Worm (Caenorhabditis elegans) whole organism, L2 larva: ENCODE measurements around the gene lido-11.

Experiments used
- C34F6.9 ChIP-seq: fragments of 150-350 bp; optimal IDR thresholded peaks from 2 replicates; lab custom pipeline; 2014; ENCODE audit warnings: missing biosample characterization, missing genetic modification characterization
- F13H6.1 ChIP-seq: sonication (generic microtip); optimal IDR thresholded peaks from 2 replicates; lab custom pipeline; 2016; ENCODE audit warnings: missing genetic modification characterization, missing compliant biosample characterization
- Y55F3AM.14 ChIP-seq: fragments of 200-800 bp; sonication (Bioruptor generic); optimal IDR thresholded peaks from 2 replicates; lab custom pipeline; 2018; ENCODE audit warnings: mild to moderate bottlenecking, missing genetic modification characterization, missing compliant biosample characterization
- ZK546.5 ChIP-seq: sonication (generic microtip); optimal IDR thresholded peaks from 2 replicates; lab custom pipeline; 2017; ENCODE audit warnings: missing biosample characterization, missing genetic modification characterization
- alr-1 ChIP-seq: fragments of 150-350 bp; optimal IDR thresholded peaks from 2 replicates; lab custom pipeline; 2014; ENCODE audit warnings: missing biosample characterization, missing genetic modification characterization
- aly-2 ChIP-seq: fragments of 150-350 bp; optimal IDR thresholded peaks from 2 replicates; lab custom pipeline; 2014; ENCODE audit warnings: missing biosample characterization, missing genetic modification characterization
- blmp-1 ChIP-seq: sonication (generic microtip); optimal IDR thresholded peaks from 2 replicates; lab custom pipeline; 2017; ENCODE audit warnings: missing genetic modification characterization, mild to moderate bottlenecking, missing compliant biosample characterization, antibody characterized with exemption, moderate library complexity; ENCODE audit not compliant: insufficient read depth
- ceh-16 ChIP-seq: fragments of 150-350 bp; optimal IDR thresholded peaks from 2 replicates; lab custom pipeline; 2014; ENCODE audit warnings: missing biosample characterization, missing genetic modification characterization
- crh-2 ChIP-seq: sonication (generic microtip); optimal IDR thresholded peaks from 2 replicates; lab custom pipeline; 2017; ENCODE audit warnings: missing biosample characterization, missing genetic modification characterization
- fos-1 ChIP-seq: fragments of 150-350 bp; optimal IDR thresholded peaks from 2 replicates; lab custom pipeline; 2014; ENCODE audit warnings: missing biosample characterization, missing genetic modification characterization
- gmeb-1 ChIP-seq: fragments of 150-350 bp; optimal IDR thresholded peaks from 2 replicates; lab custom pipeline; 2014; ENCODE audit warnings: missing biosample characterization, missing genetic modification characterization
- lin-13 ChIP-seq: fragments of 150-350 bp; optimal IDR thresholded peaks from 2 replicates; lab custom pipeline; 2014; ENCODE audit warnings: missing biosample characterization, missing genetic modification reagents, missing genetic modification characterization
- lin-39 ChIP-seq: fragments of 150-350 bp; optimal IDR thresholded peaks from 2 replicates; lab custom pipeline; 2014; ENCODE audit warnings: missing biosample characterization, missing genetic modification reagents, missing genetic modification characterization
- lsy-2 ChIP-seq, 2 experiments: fragments of 150-350 bp in 1 of 2; sonication (generic microtip) in 1 of 2; optimal IDR thresholded peaks; 2 replicates each; lab custom pipeline; 2014 to 2017; ENCODE audit warnings: missing biosample characterization in 2 of 2, missing genetic modification characterization in 2 of 2
- mdl-1 ChIP-seq, 2 experiments: fragments of 150-350 bp in 1 of 2; sonication (generic microtip) in 1 of 2; optimal IDR thresholded peaks; 2 replicates each; lab custom pipeline; 2017; ENCODE audit warnings: missing biosample characterization in 2 of 2, missing genetic modification characterization in 2 of 2
- nhr-11 ChIP-seq: fragments of 150-350 bp; optimal IDR thresholded peaks from 2 replicates; lab custom pipeline; 2014; ENCODE audit warnings: missing biosample characterization, missing genetic modification characterization
- nhr-129 ChIP-seq: fragments of 150-350 bp; optimal IDR thresholded peaks from 2 replicates; lab custom pipeline; 2014; ENCODE audit warnings: missing biosample characterization, missing genetic modification characterization
- nhr-21 ChIP-seq: fragments of 150-350 bp; optimal IDR thresholded peaks from 2 replicates; lab custom pipeline; 2014; ENCODE audit warnings: missing biosample characterization, missing genetic modification characterization
- nhr-23 ChIP-seq: fragments of 150-350 bp; optimal IDR thresholded peaks from 2 replicates; lab custom pipeline; 2014; ENCODE audit warnings: missing biosample characterization, missing genetic modification reagents, missing genetic modification characterization
- nhr-237 ChIP-seq: fragments of 150-350 bp; optimal IDR thresholded peaks from 2 replicates; lab custom pipeline; 2014; ENCODE audit warnings: missing biosample characterization, missing genetic modification characterization
- nhr-25 ChIP-seq: fragments of 150-350 bp; sonication (generic microtip); optimal IDR thresholded peaks from 3 replicates; lab custom pipeline; 2014; ENCODE audit warnings: missing biosample characterization, missing genetic modification characterization
- nhr-6 ChIP-seq: fragments of 150-350 bp; optimal IDR thresholded peaks from 2 replicates; lab custom pipeline; 2014; ENCODE audit warnings: missing biosample characterization, missing genetic modification characterization
- peb-1 ChIP-seq: fragments of 150-350 bp; optimal IDR thresholded peaks from 2 replicates; lab custom pipeline; 2014; ENCODE audit warnings: missing biosample characterization, missing genetic modification characterization
- skn-1 ChIP-seq: sonication (generic microtip); optimal IDR thresholded peaks from 2 replicates; lab custom pipeline; 2017; ENCODE audit warnings: missing biosample characterization, missing genetic modification characterization
- sma-3 ChIP-seq: sonication (generic microtip); optimal IDR thresholded peaks from 2 replicates; lab custom pipeline; 2016; ENCODE audit warnings: missing genetic modification reagents, missing genetic modification characterization, missing compliant biosample characterization
- sma-9 ChIP-seq, 2 experiments: fragments of 150-350 bp in 1 of 2; sonication (generic microtip) in 1 of 2; optimal IDR thresholded peaks; 2 replicates each; lab custom pipeline; 2014 to 2016; ENCODE audit warnings: missing genetic modification characterization in 2 of 2, mild to moderate bottlenecking in 1 of 2, missing biosample characterization in 1 of 2, missing compliant biosample characterization in 1 of 2, missing genetic modification reagents in 1 of 2, moderate library complexity in 1 of 2
- snpc-4 ChIP-seq: fragments of 150-350 bp; optimal IDR thresholded peaks from 2 replicates; lab custom pipeline; 2014; ENCODE audit warnings: missing biosample characterization, missing genetic modification characterization
- unc-39 ChIP-seq: fragments of 150-350 bp; optimal IDR thresholded peaks from 2 replicates; lab custom pipeline; 2014; ENCODE audit warnings: missing biosample characterization, missing genetic modification characterization
- unc-55 ChIP-seq: fragments of 150-350 bp; sonication (generic microtip); optimal IDR thresholded peaks from 3 replicates; lab custom pipeline; 2014; ENCODE audit warnings: missing biosample characterization, missing genetic modification reagents, missing genetic modification characterization
- unc-62 ChIP-seq: fragments of 150-350 bp; optimal IDR thresholded peaks from 2 replicates; lab custom pipeline; 2014; ENCODE audit warnings: missing biosample characterization, missing genetic modification reagents, missing genetic modification characterization
- zag-1 ChIP-seq: fragments of 150-350 bp; optimal IDR thresholded peaks from 2 replicates; lab custom pipeline; 2014; ENCODE audit warnings: missing biosample characterization, missing genetic modification characterization
- ztf-4 ChIP-seq: fragments of 150-350 bp; optimal IDR thresholded peaks from 2 replicates; lab custom pipeline; 2014; ENCODE audit warnings: missing biosample characterization, missing genetic modification characterization

The lido-11 gene

ce11 chrII:2977652-2978051 is 26.1 kb upstream of the lido-11 start:
- TF ChIP-seq blmp-1: peak; percentile 75
- TF ChIP-seq unc-39 (tag; lab: Kevin White, UChicago): no peak
- no peak for TF ChIP-seq sma-9 (GFP tag; optimal IDR thresholded peaks at IDR 0.05; lab: Kevin White, UChicago)
- no peak for TF ChIP-seq sma-9 (tag; optimal IDR thresholded peaks at IDR 0.05; lab: Kevin White, UChicago)
- TF ChIP-seq ZK546.5 (tag; lab: Kevin White, UChicago): no peak
- no peak for TF ChIP-seq F13H6.1 (tag; lab: Kevin White, UChicago)
- TF ChIP-seq, all 48 proteins: peak for 1

- TF ChIP-seq alr-1 (tag; lab: Kevin White, UChicago) (no peak), sma-3 (GFP tag; lab: Kevin White, UChicago) (no peak), unc-55 (no peak), ztf-4 (tag; lab: Kevin White, UChicago) (no peak), nhr-23 (tag; lab: Kevin White, UChicago) (no peak), fos-1 (tag; lab: Kevin White, UChicago) (no peak), zag-1 (tag; lab: Kevin White, UChicago) (no peak), nhr-25 (no peak), nhr-129 (tag; lab: Kevin White, UChicago) (no peak), nhr-237 (tag; lab: Kevin White, UChicago) (no peak), gmeb-1 (tag; lab: Kevin White, UChicago) (no peak), snpc-4 (tag; lab: Kevin White, UChicago) (no peak), crh-2 (tag; lab: Kevin White, UChicago) (no peak), unc-39 (tag; lab: Kevin White, UChicago) (no peak), aly-2 (tag; lab: Kevin White, UChicago) (no peak)
Observed at ce11 chrII:2979061-2979460, 24.7 kb upstream of the lido-11 start.

- TF ChIP-seq nhr-25 (no peak), Y55F3AM.14 (no peak), zag-1 (tag; lab: Kevin White, UChicago) (no peak), nhr-237 (tag; lab: Kevin White, UChicago) (no peak), lin-39 (tag; lab: Kevin White, UChicago) (no peak), sma-3 (GFP tag; lab: Kevin White, UChicago) (no peak), nhr-23 (tag; lab: Kevin White, UChicago) (no peak), crh-2 (tag; lab: Kevin White, UChicago) (no peak), lsy-2 (tag; optimal IDR thresholded peaks at IDR 0.05; lab: Kevin White, UChicago) (no peak), skn-1 (tag; lab: Kevin White, UChicago) (no peak), nhr-6 (tag; lab: Kevin White, UChicago) (no peak), gmeb-1 (tag; lab: Kevin White, UChicago) (no peak), peb-1 (tag; lab: Kevin White, UChicago) (no peak)
Observed at ce11 chrII:2984383-2984782, 19.4 kb upstream of the lido-11 start.

ce11 chrII:2985446-2985845 is 18.3 kb upstream of the lido-11 start:
- TF ChIP-seq F13H6.1 (tag; lab: Kevin White, UChicago): no peak
- TF ChIP-seq nhr-25: no peak
- no peak for TF ChIP-seq C34F6.9
- no peak for TF ChIP-seq ceh-16 (tag; lab: Kevin White, UChicago)
- no peak for TF ChIP-seq snpc-4 (tag; lab: Kevin White, UChicago)
- TF ChIP-seq lsy-2 (tag; optimal IDR thresholded peaks at IDR 0.05; lab: Kevin White, UChicago): no peak
- TF ChIP-seq lin-39 (tag; lab: Kevin White, UChicago): no peak
- TF ChIP-seq unc-39 (tag; lab: Kevin White, UChicago): no peak
- TF ChIP-seq aly-2 (tag; lab: Kevin White, UChicago): no peak
- TF ChIP-seq blmp-1: no peak
- no peak for TF ChIP-seq fos-1 (tag; lab: Kevin White, UChicago)
- no peak for TF ChIP-seq nhr-11
- TF ChIP-seq unc-62: no peak
- TF ChIP-seq nhr-237 (tag; lab: Kevin White, UChicago): no peak
- TF ChIP-seq, all 48 proteins: peak for 0

ce11 chrII:2985935-2986498 is 17.8 kb upstream of the lido-11 start:
- TF ChIP-seq lin-13 (GFP tag; lab: Kevin White, UChicago): no peak
- no peak for TF ChIP-seq unc-55
- no peak for TF ChIP-seq mdl-1 (tag; optimal IDR thresholded peaks at IDR 0.05; lab: Kevin White, UChicago)
- TF ChIP-seq peb-1 (tag; lab: Kevin White, UChicago): no peak
- TF ChIP-seq alr-1 (tag; lab: Kevin White, UChicago): no peak
- no peak for TF ChIP-seq nhr-21 (tag; lab: Kevin White, UChicago)
- TF ChIP-seq, all 48 proteins: peak for 0
